Worm (Caenorhabditis elegans): ENCODE measurements around the gene srbc-6.

srbc-6 gene

DNA sequence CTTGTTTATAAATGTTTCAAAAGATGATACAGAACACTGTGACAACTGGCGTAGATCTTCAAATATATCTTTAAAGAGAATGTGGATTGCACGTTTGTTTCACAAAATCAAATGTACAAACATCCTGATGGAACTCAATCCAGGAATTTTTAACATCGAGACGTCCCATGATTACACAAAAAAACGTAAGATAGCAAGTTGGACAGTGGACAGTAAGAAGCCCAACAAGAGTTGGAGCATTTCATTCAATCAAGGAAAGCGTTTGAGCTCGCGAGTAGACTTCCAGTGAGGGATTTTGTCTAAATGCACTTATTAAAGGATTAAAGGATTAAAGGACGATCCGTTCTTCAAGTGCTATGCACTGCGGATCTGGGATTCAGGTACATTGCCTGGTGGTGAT is 10.7 kb upstream of the srbc-6 start, which contains the start of gene C36C5.12:
C36C5.12 (minus strand) TSS at position 101 of the 400 bp plus-strand sequence.
- no peak for TF ChIP-seq snpc-4 (tag; optimal IDR thresholded peaks at IDR 0.05)
- TF ChIP-seq efl-1 (optimal IDR thresholded peaks at IDR 0.05) = no peak
- TF ChIP-seq efl-1 (GFP tag; optimal IDR thresholded peaks at IDR 0.05 in 1 of 2) = peak in 1 of 2 experiments; percentile 29

DNA sequence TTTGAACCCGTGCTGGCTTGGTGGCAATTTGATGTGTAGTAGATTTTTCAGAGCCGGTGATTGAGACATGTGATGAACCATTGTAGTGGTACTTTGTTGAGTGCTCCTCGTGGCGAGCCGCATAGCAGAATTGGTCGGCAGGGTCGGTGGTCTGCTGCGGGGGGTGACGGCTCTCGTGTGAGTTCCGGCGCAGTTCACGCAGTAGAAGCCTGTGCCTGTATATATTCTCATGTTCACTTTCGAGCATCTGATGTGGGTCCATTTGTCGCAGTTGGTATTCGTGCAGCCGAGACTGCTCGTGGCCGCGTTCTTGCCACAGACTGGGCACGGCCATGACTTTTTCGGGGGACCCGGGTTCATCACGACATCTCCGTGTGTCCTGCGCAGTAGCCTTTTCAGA is 7.6 kb upstream of the srbc-6 start:
- TF ChIP-seq hpl-2 (GFP tag; optimal IDR thresholded peaks at IDR 0.05) (no peak), nhr-11 (tag; optimal IDR thresholded peaks at IDR 0.05) (no peak), nhr-90 (tag; optimal IDR thresholded peaks at IDR 0.05; ENCODE audit: poor library complexity) (no peak), ztf-4 (tag; optimal IDR thresholded peaks at IDR 0.05) (no peak), irx-1 (tag; optimal IDR thresholded peaks at IDR 0.05) (no peak), zip-4 (GFP tag; optimal IDR thresholded peaks at IDR 0.05) (no peak), egl-27 (tag; optimal IDR thresholded peaks at IDR 0.05) (no peak), efl-3 (GFP tag; optimal IDR thresholded peaks at IDR 0.05) (no peak), alr-1 (tag; optimal IDR thresholded peaks at IDR 0.05; ENCODE audit: borderline replicate concordance) (no peak)

DNA sequence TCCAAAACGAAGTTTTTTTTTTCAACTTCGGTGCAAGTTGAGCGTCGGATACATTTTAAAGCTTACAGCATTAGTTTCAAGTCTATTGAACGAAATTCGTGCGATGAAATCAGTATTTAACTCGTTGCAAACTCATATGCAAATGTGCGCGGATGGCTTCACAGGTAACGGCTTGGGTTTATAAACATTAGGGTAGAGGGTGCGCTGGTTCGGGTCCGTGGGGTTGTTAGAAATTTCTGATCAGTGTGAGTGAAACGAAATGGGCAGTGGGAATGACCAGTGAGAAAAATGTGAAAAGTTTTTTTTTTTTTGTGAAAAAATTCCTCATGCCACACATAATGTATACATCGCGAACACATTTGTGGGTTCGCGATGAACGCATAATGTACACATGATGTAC is 6.8 kb upstream of the srbc-6 start:
- TF ChIP-seq ceh-82 (tag; optimal IDR thresholded peaks at IDR 0.05) = no peak
- no peak for TF ChIP-seq jun-1 (tag; optimal IDR thresholded peaks at IDR 0.05)
- TF ChIP-seq aly-2 (tag; optimal IDR thresholded peaks at IDR 0.05) = no peak
- no peak for TF ChIP-seq efl-3 (GFP tag; optimal IDR thresholded peaks at IDR 0.05)
- TF ChIP-seq C16A3.4 (tag; optimal IDR thresholded peaks at IDR 0.05) = no peak
- no peak for TF ChIP-seq lin-13 (GFP tag; optimal IDR thresholded peaks at IDR 0.05)
- no peak for TF ChIP-seq pqm-1 (tag; optimal IDR thresholded peaks at IDR 0.05)
- no peak for TF ChIP-seq egl-13 (tag; optimal IDR thresholded peaks at IDR 0.05)
- no peak for TF ChIP-seq aha-1 (tag; optimal IDR thresholded peaks at IDR 0.05)
- TF ChIP-seq snpc-4 (tag; optimal IDR thresholded peaks at IDR 0.05) = no peak
- no peak for TF ChIP-seq mab-9 (GFP tag; IDR thresholded peaks at IDR 0.05)
- TF ChIP-seq swsn-7 (tag; optimal IDR thresholded peaks at IDR 0.05) = no peak
- no peak for TF ChIP-seq skn-1 (tag; optimal IDR thresholded peaks at IDR 0.05)
- no peak for TF ChIP-seq tlp-1 (tag; optimal IDR thresholded peaks at IDR 0.05)

DNA sequence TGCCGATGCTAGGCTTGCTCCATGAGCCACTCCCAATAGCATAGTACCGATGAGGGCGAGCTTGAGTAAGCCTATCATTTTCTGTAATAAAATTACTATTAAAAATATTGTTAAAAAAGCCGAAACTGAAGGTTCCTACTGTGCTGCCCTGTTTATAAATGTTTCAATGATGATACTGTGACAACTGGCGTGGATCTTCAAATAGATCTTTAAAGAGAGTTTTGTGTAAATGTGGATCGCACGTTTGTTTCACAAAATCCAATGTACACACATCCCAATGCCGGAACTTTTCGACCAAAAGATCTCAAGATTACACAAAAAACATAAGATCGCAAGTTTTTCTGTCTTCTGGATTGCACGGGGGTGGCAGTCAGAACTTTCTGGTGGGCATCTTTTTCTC is 4.5 kb upstream of the srbc-6 start, which contains the start of gene C36C5.14:
C36C5.14 (minus strand) TSS at position 101 of the 400 bp plus-strand sequence.
- TF ChIP-seq blmp-1 (tag; optimal IDR thresholded peaks at IDR 0.05) = no peak
- no peak for TF ChIP-seq lin-15B (tag; optimal IDR thresholded peaks at IDR 0.05)
- TF ChIP-seq alr-1 (tag; optimal IDR thresholded peaks at IDR 0.05; ENCODE audit: borderline replicate concordance) = no peak
- TF ChIP-seq egl-13 (tag; optimal IDR thresholded peaks at IDR 0.05) = no peak
- no peak for TF ChIP-seq nhr-11 (tag; optimal IDR thresholded peaks at IDR 0.05)
- no peak for TF ChIP-seq ceh-90 (tag; optimal IDR thresholded peaks at IDR 0.05)
- no peak for TF ChIP-seq fos-1 (tag; optimal IDR thresholded peaks at IDR 0.05)
- TF ChIP-seq mab-9 (GFP tag; IDR thresholded peaks at IDR 0.05) = no peak
- no peak for TF ChIP-seq ceh-82 (tag; optimal IDR thresholded peaks at IDR 0.05)
- TF ChIP-seq snpc-4 (tag; optimal IDR thresholded peaks at IDR 0.05) = no peak
- no peak for TF ChIP-seq C16A3.4 (tag; optimal IDR thresholded peaks at IDR 0.05)
- no peak for TF ChIP-seq ama-1 (optimal IDR thresholded peaks at IDR 0.05)
- TF ChIP-seq F16B12.6 (tag; optimal IDR thresholded peaks at IDR 0.05) = no peak
- TF ChIP-seq ces-1 (GFP tag; optimal IDR thresholded peaks at IDR 0.05) = no peak
- TF ChIP-seq snu-23 (GFP tag; optimal IDR thresholded peaks at IDR 0.05) = no peak
- TF ChIP-seq isw-1 (GFP tag; IDR thresholded peaks at IDR 0.05) = no peak
- TF ChIP-seq ceh-88 (GFP tag; IDR thresholded peaks at IDR 0.05) = no peak

DNA sequence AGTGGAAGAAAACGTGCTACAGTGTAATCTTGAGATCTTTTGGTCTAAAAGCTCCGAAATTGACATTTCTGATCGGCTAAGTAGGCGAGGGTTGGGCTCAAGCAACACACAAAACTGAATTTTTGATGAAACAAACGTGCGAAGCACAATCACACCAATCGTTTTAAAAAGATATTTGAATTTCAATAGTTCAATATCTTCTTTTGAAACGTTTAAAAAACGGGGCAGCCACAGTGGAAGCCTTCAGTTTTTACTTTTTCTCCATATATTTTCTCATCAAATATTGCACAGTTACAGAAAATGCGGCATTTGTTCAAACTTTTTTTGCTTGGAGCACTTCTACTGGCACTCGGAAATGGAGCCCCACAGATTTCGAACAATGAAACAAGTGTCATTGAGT is 3.7 kb upstream of the srbc-6 start, which contains the start of gene C36C5.4:
C36C5.4 (plus strand) TSS at position 301 of the 400 bp plus-strand sequence.
- TF ChIP-seq ceh-63 (GFP tag; optimal IDR thresholded peaks at IDR 0.05) (no peak), nhr-11 (tag; optimal IDR thresholded peaks at IDR 0.05) (no peak), nhr-19 (GFP tag; conservative IDR thresholded peaks at IDR 0.05) (no peak), elt-3 (tag; optimal IDR thresholded peaks at IDR 0.05) (no peak), fkh-8 (tag; optimal IDR thresholded peaks at IDR 0.05) (no peak), nhr-20 (tag; optimal IDR thresholded peaks at IDR 0.05) (no peak), xbp-1 (tag; optimal IDR thresholded peaks at IDR 0.05) (no peak), ztf-4 (tag; optimal IDR thresholded peaks at IDR 0.05) (no peak), nhr-237 (tag; optimal IDR thresholded peaks at IDR 0.05) (no peak), ceh-88 (GFP tag; IDR thresholded peaks at IDR 0.05) (no peak), rnt-1 (tag; optimal IDR thresholded peaks at IDR 0.05) (no peak)

Data from whole organism, L1 larva.